Worm (Caenorhabditis elegans) whole organism, early embryonic: ENCODE results near the gene K09C4.7.

Source experiments
- B0310.2 ChIP-seq: sonication (generic microtip); optimal IDR thresholded peaks from 2 replicates; lab custom pipeline; 2016; ENCODE audit warnings: mild to moderate bottlenecking, missing genetic modification characterization, missing compliant biosample characterization
- ama-1 ChIP-seq: fragments of 150-350 bp; optimal IDR thresholded peaks from 2 replicates; lab custom pipeline; 2014
- ceh-36 ChIP-seq: sonication (generic microtip); optimal IDR thresholded peaks from 2 replicates; lab custom pipeline; 2016; ENCODE audit warnings: missing genetic modification characterization, inconsistent platforms, missing compliant biosample characterization
- flt-1 ChIP-seq: fragments of 200-800 bp; sonication (Bioruptor generic); IDR thresholded peaks from 2 replicates; pipeline ENCODE4 v1.3.6; 2022; ENCODE audit warnings: missing genetic modification characterization, missing compliant biosample characterization
- hmbx-1 ChIP-seq: sonication (generic microtip); optimal IDR thresholded peaks from 2 replicates; lab custom pipeline; 2016; ENCODE audit warnings: mild to moderate bottlenecking, missing genetic modification characterization, missing compliant biosample characterization
- hmg-4 ChIP-seq: fragments of 200-800 bp; sonication (Bioruptor generic); optimal IDR thresholded peaks from 2 replicates; lab custom pipeline; 2018; ENCODE audit warnings: mild to moderate bottlenecking, missing genetic modification characterization, missing compliant biosample characterization
- pes-1 ChIP-seq: fragments of 200-800 bp; sonication (Bioruptor generic); IDR thresholded peaks from 2 replicates; pipeline ENCODE4 v1.3.6; 2022; ENCODE audit warnings: missing genetic modification reagents, missing genetic modification characterization, missing compliant biosample characterization
- sea-1 ChIP-seq: fragments of 200-800 bp; sonication (Bioruptor generic); conservative IDR thresholded peaks from 2 replicates; pipeline ENCODE4 v1.3.6; 2022; ENCODE audit warnings: missing genetic modification characterization, missing compliant biosample characterization
- tbx-11 ChIP-seq: fragments of 200-800 bp; sonication (Bioruptor generic); IDR thresholded peaks from 2 replicates; pipeline ENCODE4 v1.3.6; 2022; ENCODE audit warnings: missing genetic modification characterization, missing compliant biosample characterization
- tra-4 ChIP-seq: sonication (generic microtip); optimal IDR thresholded peaks from 2 replicates; lab custom pipeline; 2017; ENCODE audit warnings: missing genetic modification characterization, missing compliant biosample characterization

ce11 chrX:3283189-3283588 is 10.5 kb downstream of the K09C4.7 start:
- no peak for TF ChIP-seq tbx-11 (GFP tag; lab: Robert Waterston, UW)
- no peak for TF ChIP-seq ama-1 (lab: Kevin White, UChicago)
- no peak for TF ChIP-seq tra-4 (tag; lab: Kevin White, UChicago)
- TF ChIP-seq B0310.2: no peak
- no peak for TF ChIP-seq hmg-4 (GFP tag; lab: Kevin White, UChicago)
- TF ChIP-seq ceh-36 (tag; lab: Kevin White, UChicago): no peak
- TF ChIP-seq flt-1 (GFP tag; lab: Robert Waterston, UW): no peak
- no peak for TF ChIP-seq hmbx-1 (tag; lab: Kevin White, UChicago)
- TF ChIP-seq pes-1: no peak
- TF ChIP-seq sea-1 (GFP tag; lab: Robert Waterston, UW): no peak
